Fruit fly (Drosophila melanogaster): ENCODE measurements around the gene CG11755.

The CG11755 gene

dm6 chr3R:8669029-8669707, 7.5 kb upstream of the CG11755 start (continued):
- TF ChIP-seq E2f2 (GFP tag; IDR thresholded peaks at IDR 0.05) = peak; percentile 84
- peak; percentile 93 for TF ChIP-seq cato (GFP tag; optimal IDR thresholded peaks at IDR 0.05; ENCODE audit: borderline replicate concordance)
- peak; percentile 98 for TF ChIP-seq CG8388 (GFP tag; optimal IDR thresholded peaks at IDR 0.05)
- TF ChIP-seq Hand (GFP tag; optimal IDR thresholded peaks at IDR 0.05) = peak; percentile 98
- TF ChIP-seq Lim3 (GFP tag; IDR thresholded peaks at IDR 0.05) = peak; percentile 84; the same call in 1 of the 2 replicates
- peak; percentile 96 for TF ChIP-seq nom (GFP tag; optimal IDR thresholded peaks at IDR 0.05)
- no peak for TF ChIP-seq usp (GFP tag; optimal IDR thresholded peaks at IDR 0.05)
- peak; percentile 73 for TF ChIP-seq CG7963 (GFP tag; IDR thresholded peaks at IDR 0.05; ENCODE audit: partially characterized antibody)
- peak; percentile 95 for TF ChIP-seq CG8944 (GFP tag; optimal IDR thresholded peaks at IDR 0.05)
- peak; percentile 70 for TF ChIP-seq unc-4 (GFP tag; IDR thresholded peaks at IDR 0.05; ENCODE audit: partially characterized antibody)
- peak; percentile 95 for TF ChIP-seq ac (GFP tag; optimal IDR thresholded peaks at IDR 0.05)
- peak; percentile 99 for TF ChIP-seq CG2120 (GFP tag; optimal IDR thresholded peaks at IDR 0.05)
- peak; percentile 45 for TF ChIP-seq zf30C (GFP tag; optimal IDR thresholded peaks at IDR 0.05)
- no peak for TF ChIP-seq cad (GFP tag; optimal IDR thresholded peaks at IDR 0.05)
- peak; percentile 95 for TF ChIP-seq CG5953 (GFP tag; IDR thresholded peaks at IDR 0.05)
- TF ChIP-seq CG10979 (tag; optimal IDR thresholded peaks at IDR 0.05) = peak; percentile 98
- TF ChIP-seq zfh1 (GFP tag; IDR thresholded peaks at IDR 0.05) = peak; percentile 98
- TF ChIP-seq Six4 (GFP tag; optimal IDR thresholded peaks at IDR 0.05) = peak; percentile 96
- peak; percentile 96 for TF ChIP-seq Ptx1 (GFP tag; IDR thresholded peaks at IDR 0.05)
- peak; percentile 98 for TF ChIP-seq oc (tag; optimal IDR thresholded peaks at IDR 0.05)
- peak; percentile 96 for TF ChIP-seq CG13123 (GFP tag; optimal IDR thresholded peaks at IDR 0.05)
- no peak for TF ChIP-seq Sin3A (optimal IDR thresholded peaks at IDR 0.05)
- TF ChIP-seq CG15011 (GFP tag; optimal IDR thresholded peaks at IDR 0.05) = peak; percentile 98
- TF ChIP-seq Mad (GFP tag; optimal IDR thresholded peaks at IDR 0.05) = peak; percentile 96
- TF ChIP-seq CG17361 (GFP tag; IDR thresholded peaks at IDR 0.05) = peak; percentile 93
- peak; percentile 95 for TF ChIP-seq onecut (GFP tag; IDR thresholded peaks at IDR 0.05)
- peak; percentile 94 for TF ChIP-seq CG18764 (GFP tag; optimal IDR thresholded peaks at IDR 0.05)
- TF ChIP-seq Dref (GFP tag; IDR thresholded peaks at IDR 0.05) = peak; percentile 72
- TF ChIP-seq Hr51 (GFP tag; optimal IDR thresholded peaks at IDR 0.05) = peak; percentile 97 to 98
- TF ChIP-seq CG2875 (GFP tag; optimal IDR thresholded peaks at IDR 0.05) = peak; percentile 98
- TF ChIP-seq Stat92E (GFP tag; optimal IDR thresholded peaks at IDR 0.05) = peak in 1 of 3 experiments; percentile 97
- TF ChIP-seq CG11398 (GFP tag; optimal IDR thresholded peaks at IDR 0.05) = peak; percentile 96
- TF ChIP-seq rib (GFP tag; IDR thresholded peaks at IDR 0.05) = peak; percentile 96
- peak; percentile 95 for TF ChIP-seq Sox100B (GFP tag; optimal IDR thresholded peaks at IDR 0.05)
- peak; percentile 86 for TF ChIP-seq grn (GFP tag; optimal IDR thresholded peaks at IDR 0.05)
- TF ChIP-seq shn (GFP tag; optimal IDR thresholded peaks at IDR 0.05) = peak; percentile 91
- TF ChIP-seq so (GFP tag; IDR thresholded peaks at IDR 0.05) = peak; percentile 97
- peak; percentile 97 for TF ChIP-seq CG1529 (GFP tag; optimal IDR thresholded peaks at IDR 0.05)
- peak; percentile 96 for TF ChIP-seq CG4854 (GFP tag; optimal IDR thresholded peaks at IDR 0.05)
- no peak for TF ChIP-seq CG8478 (optimal IDR thresholded peaks at IDR 0.05)
- peak; percentile 81 for TF ChIP-seq toy (GFP tag; IDR thresholded peaks at IDR 0.05)
- TF ChIP-seq sim (GFP tag; IDR thresholded peaks at IDR 0.05) = peak; percentile 96
- peak; percentile 96 for TF ChIP-seq schlank (tag; optimal IDR thresholded peaks at IDR 0.05)
- peak; percentile 95 for TF ChIP-seq eyg (GFP tag; optimal IDR thresholded peaks at IDR 0.05)
- TF ChIP-seq D (optimal IDR thresholded peaks at IDR 0.05) = no peak
- peak; percentile 97 for TF ChIP-seq D (GFP tag; optimal IDR thresholded peaks at IDR 0.05)
- peak; percentile 87 for TF ChIP-seq CG8281 (tag; optimal IDR thresholded peaks at IDR 0.05)
- TF ChIP-seq hth (optimal IDR thresholded peaks at IDR 0.05) = no peak
- peak; percentile 99 for TF ChIP-seq Hmr (GFP tag; optimal IDR thresholded peaks at IDR 0.05)
- TF ChIP-seq repo (GFP tag; optimal IDR thresholded peaks at IDR 0.05) = peak; percentile 93
- peak; percentile 82 for TF ChIP-seq amos (GFP tag; IDR thresholded peaks at IDR 0.05; ENCODE audit: partially characterized antibody)

Measured in whole organism, embryonic.